Fruit fly (Drosophila melanogaster) whole organism, prepupa: ENCODE data around the gene SmD2.

Experiments used
- CG6792 ChIP-seq: fragments of 200-800 bp; sonication (Bioruptor generic); optimal IDR thresholded peaks from 3 replicates; lab custom pipeline; 2016; ENCODE audit warnings: missing biosample characterization, missing genetic modification characterization
- CG7368 ChIP-seq: fragments of 200-800 bp; sonication (Bioruptor generic); optimal IDR thresholded peaks from 3 replicates; lab custom pipeline; 2016; ENCODE audit warnings: missing biosample characterization, missing genetic modification characterization
- Lpt ChIP-seq: fragments of 200-800 bp; sonication (Bioruptor generic); optimal IDR thresholded peaks from 3 replicates; lab custom pipeline; 2016; ENCODE audit warnings: missing biosample characterization, missing genetic modification characterization
- Sox102F ChIP-seq: fragments of 200-800 bp; sonication (Bioruptor generic); optimal IDR thresholded peaks from 2 replicates; lab custom pipeline; 2016; ENCODE audit warnings: missing biosample characterization, mild to moderate bottlenecking, missing genetic modification characterization
- fd85E ChIP-seq: fragments of 200-800 bp; sonication (Bioruptor generic); optimal IDR thresholded peaks from 3 replicates; lab custom pipeline; 2016; ENCODE audit warnings: missing biosample characterization, missing genetic modification characterization

DNA sequence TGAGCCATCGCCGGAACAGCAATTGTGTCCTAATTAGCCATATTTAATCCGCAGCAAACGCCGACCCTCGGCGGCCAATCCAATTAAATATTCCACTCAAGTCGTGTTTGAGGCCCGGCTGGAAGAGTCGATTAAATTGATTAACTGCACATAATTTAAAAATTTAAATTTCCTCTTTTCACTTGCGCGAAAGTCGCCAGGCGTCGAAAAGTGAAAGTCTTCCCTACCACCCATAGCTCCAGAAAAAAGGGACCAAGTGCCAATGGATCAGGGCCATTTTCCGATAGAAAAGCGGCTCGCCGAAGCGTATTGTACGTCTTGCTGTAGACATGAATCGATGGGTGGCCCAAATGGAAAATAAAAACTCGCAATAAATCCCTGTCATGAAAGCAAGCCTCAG is 8.3 kb downstream of the SmD2 start:
- TF ChIP-seq fd85E = no peak
- TF ChIP-seq Sox102F = no peak
- TF ChIP-seq CG7368 = no peak
- no peak for TF ChIP-seq CG6792
- TF ChIP-seq Lpt (GFP tag; lab: Kevin White, UChicago) = no peak
